Worm (Caenorhabditis elegans): ENCODE results near the gene tkt-1.

The tkt-1 gene

DNA sequence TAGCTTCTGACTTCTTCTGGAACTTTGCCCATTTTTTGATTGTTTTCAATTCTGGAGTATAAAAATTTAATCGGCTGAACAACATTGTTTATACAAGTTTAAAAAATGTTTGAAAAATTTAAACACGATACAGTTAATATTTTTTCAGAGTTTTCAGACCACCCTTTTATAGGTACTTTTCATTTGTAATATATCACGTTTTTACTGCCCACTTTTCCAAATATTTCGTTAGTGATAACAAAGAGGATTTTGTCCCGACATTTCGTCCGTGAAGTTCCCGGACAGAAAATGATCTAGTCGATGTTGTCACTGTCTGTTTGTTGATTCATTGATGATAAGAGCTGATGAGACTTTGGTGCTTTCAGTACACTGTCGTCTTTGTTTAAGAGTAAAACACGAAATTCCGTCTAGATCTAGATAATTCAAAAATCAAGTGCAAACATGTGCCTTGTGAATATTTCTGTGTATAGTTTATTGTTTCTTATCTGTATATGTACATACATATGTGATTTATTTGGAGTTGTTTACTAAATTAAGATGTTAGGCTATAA is 8.1 kb upstream of the tkt-1 start, which contains the start of gene ech-9:
Gene ech-9 (minus strand): TSS at position 51 of the 551 bp plus-strand sequence.
- no peak for TF ChIP-seq B0310.2 (tag; optimal IDR thresholded peaks at IDR 0.05)
- TF ChIP-seq ceh-13 (GFP tag; optimal IDR thresholded peaks at IDR 0.05), result no peak
- TF ChIP-seq tbx-11 (GFP tag; IDR thresholded peaks at IDR 0.05), result no peak
- no peak for TF ChIP-seq hnd-1 (tag; optimal IDR thresholded peaks at IDR 0.05)
- TF ChIP-seq scrt-1 (GFP tag; IDR thresholded peaks at IDR 0.05), result no peak
- TF ChIP-seq aly-1 (tag; optimal IDR thresholded peaks at IDR 0.05), result no peak
- no peak for TF ChIP-seq tbx-37 (GFP tag; conservative IDR thresholded peaks at IDR 0.05)

DNA sequence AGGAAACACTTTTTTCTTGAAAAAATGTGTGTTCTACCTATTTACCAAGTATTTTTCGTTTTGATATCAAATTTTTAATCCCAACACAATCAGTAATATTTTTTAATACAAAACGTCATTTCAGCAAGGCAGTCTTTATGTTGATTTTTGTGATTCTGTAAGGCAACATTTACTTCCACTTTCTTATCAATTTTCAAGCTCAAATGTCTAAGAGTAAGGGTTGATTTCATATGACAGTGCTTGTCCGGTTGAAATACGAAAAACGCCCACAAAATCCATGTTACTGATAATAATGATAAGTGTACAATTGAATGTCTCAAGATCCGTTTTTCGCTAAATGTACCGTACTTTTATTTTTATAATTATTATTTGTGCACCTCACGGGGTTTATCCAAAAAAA is 7.3 kb upstream of the tkt-1 start:
- no peak for TF ChIP-seq B0310.2 (tag; optimal IDR thresholded peaks at IDR 0.05)
- no peak for TF ChIP-seq hnd-1 (tag; optimal IDR thresholded peaks at IDR 0.05)
- no peak for TF ChIP-seq ama-1 (optimal IDR thresholded peaks at IDR 0.05)
- TF ChIP-seq tbx-37 (GFP tag; conservative IDR thresholded peaks at IDR 0.05), result no peak

DNA sequence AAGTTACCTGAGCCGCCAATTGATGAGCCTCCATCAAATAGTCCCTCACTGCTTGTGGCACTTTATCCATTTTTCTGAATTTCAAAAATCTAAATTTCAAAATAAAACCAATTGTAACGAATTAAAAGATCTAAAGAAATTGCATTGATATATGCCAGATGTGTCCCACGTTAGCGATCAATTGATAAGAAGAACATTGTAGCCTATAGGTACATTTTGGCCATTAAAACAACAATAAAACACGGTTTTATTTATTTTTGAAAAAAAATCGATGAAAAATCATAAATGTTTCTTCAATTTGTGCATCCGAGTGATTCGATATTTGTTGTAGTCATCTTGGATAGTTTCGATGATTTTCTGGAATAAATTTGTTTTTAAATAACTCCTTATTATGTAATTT is 4.4 kb upstream of the tkt-1 start, which contains the start of gene ech-8:
Gene ech-8 (minus strand): TSS at position 132 of the 400 bp plus-strand sequence.
- no peak for TF ChIP-seq tra-4 (tag; optimal IDR thresholded peaks at IDR 0.05)
- no peak for TF ChIP-seq pes-1 (GFP tag; IDR thresholded peaks at IDR 0.05)

DNA sequence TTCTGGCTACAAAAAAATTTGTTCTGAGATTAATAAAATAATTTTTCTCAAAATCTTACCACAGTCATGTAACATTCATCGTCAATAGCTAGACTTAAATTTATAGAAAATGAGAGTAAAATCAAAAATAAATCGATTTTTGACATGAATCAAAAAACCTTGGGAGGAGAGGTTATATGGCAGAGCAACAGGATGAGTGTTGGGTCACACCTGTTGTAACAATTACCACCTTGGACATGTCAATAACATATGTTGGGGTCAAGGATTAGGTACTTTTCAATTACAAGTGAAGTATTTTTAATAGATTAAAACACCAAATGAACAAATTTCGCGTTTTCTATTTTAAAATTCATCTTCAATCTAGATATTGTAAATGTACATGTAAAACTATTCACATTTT is 1.8 kb upstream of the tkt-1 start, which contains the start of gene lipl-7:
Gene lipl-7 (minus strand): TSS at position 165 of the 400 bp plus-strand sequence.
- TF ChIP-seq hmbx-1 (tag; optimal IDR thresholded peaks at IDR 0.05) (no peak), hnd-1 (tag; optimal IDR thresholded peaks at IDR 0.05) (no peak), ets-7 (tag; optimal IDR thresholded peaks at IDR 0.05) (no peak), ceh-13 (GFP tag; optimal IDR thresholded peaks at IDR 0.05) (no peak), F13C5.2 (tag; optimal IDR thresholded peaks at IDR 0.05) (no peak), sea-1 (GFP tag; conservative IDR thresholded peaks at IDR 0.05) (no peak), pes-1 (GFP tag; IDR thresholded peaks at IDR 0.05) (no peak)

DNA sequence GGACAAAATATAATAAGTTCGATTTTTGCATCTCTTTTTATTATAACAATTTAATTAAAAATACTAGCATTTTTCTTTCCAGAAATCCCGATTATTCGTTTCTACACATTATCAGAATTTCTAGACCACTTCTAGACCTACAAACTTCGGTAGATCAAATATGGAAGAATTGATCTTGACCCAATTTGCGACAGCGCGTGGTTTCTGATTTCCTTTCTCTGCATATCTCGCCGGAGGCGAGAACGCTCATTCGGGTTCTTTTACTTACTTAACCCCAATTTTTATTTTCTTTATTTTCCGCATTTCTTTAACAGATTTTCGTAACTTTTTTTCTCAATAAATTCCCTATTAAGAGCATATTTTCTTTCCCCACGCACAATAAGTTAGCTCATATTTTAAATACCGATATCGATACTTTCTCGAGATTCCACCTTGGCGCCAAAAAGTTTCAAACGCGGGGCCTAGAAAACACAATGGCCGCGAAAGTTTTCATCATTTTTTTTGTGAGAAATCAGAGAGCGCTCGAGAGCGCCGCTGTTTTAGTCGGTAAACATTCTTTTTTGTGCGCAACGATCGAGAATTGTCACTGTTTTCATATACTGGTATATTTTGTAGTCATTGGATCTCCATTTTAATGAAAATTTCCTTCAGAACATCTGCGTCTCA is 821 bp upstream of the tkt-1 start:
- TF ChIP-seq B0310.2 (tag; optimal IDR thresholded peaks at IDR 0.05), result no peak
- TF ChIP-seq ets-7 (tag; optimal IDR thresholded peaks at IDR 0.05), result no peak
- TF ChIP-seq hmg-4 (GFP tag; optimal IDR thresholded peaks at IDR 0.05), result no peak
- no peak for TF ChIP-seq ama-1 (optimal IDR thresholded peaks at IDR 0.05)
- TF ChIP-seq tbx-37 (GFP tag; conservative IDR thresholded peaks at IDR 0.05), result no peak
- TF ChIP-seq ceh-36 (tag; optimal IDR thresholded peaks at IDR 0.05), result no peak
- no peak for TF ChIP-seq hnd-1 (tag; optimal IDR thresholded peaks at IDR 0.05)
- no peak for TF ChIP-seq hmbx-1 (tag; optimal IDR thresholded peaks at IDR 0.05)
- TF ChIP-seq sea-1 (GFP tag; conservative IDR thresholded peaks at IDR 0.05), result no peak
- no peak for TF ChIP-seq pes-1 (GFP tag; IDR thresholded peaks at IDR 0.05)
- TF ChIP-seq scrt-1 (GFP tag; IDR thresholded peaks at IDR 0.05), result no peak
- TF ChIP-seq ceh-13 (GFP tag; optimal IDR thresholded peaks at IDR 0.05), result no peak
- no peak for TF ChIP-seq aly-1 (tag; optimal IDR thresholded peaks at IDR 0.05)
- TF ChIP-seq F13C5.2 (tag; optimal IDR thresholded peaks at IDR 0.05), result no peak
- no peak for TF ChIP-seq tbx-11 (GFP tag; IDR thresholded peaks at IDR 0.05)
- TF ChIP-seq flt-1 (GFP tag; IDR thresholded peaks at IDR 0.05), result no peak
- no peak for TF ChIP-seq tra-4 (tag; optimal IDR thresholded peaks at IDR 0.05)

DNA sequence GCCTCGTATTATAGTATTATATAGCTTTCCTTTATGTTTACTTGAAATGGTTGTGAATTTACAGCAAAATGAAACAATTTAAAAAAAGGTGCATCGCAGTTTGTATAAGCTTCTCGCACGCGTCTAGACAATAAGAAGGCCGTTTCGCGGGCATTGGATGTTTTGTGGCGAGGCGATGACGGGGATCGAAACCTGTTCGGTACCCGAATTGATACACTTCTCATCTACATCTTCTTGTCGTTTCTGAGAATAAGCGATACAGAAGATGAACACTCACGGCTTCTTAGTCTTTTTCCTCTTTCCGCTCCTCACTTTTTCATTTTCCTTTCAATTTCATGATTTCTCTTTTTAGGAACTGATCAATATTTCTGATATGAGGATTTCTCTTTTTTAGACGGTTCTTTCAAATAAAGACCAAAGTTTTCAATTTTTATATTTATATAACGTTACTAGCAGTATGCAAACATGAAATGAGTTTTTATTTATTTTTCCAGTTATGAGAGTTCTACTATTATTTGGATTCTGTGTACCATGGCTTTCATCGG is 2.3 kb downstream of the tkt-1 start, which contains the start of gene F01G10.10:
Gene F01G10.10 (plus strand): TSS at position 495 of the 545 bp plus-strand sequence.
- TF ChIP-seq ceh-36 (tag; optimal IDR thresholded peaks at IDR 0.05), result no peak

DNA sequence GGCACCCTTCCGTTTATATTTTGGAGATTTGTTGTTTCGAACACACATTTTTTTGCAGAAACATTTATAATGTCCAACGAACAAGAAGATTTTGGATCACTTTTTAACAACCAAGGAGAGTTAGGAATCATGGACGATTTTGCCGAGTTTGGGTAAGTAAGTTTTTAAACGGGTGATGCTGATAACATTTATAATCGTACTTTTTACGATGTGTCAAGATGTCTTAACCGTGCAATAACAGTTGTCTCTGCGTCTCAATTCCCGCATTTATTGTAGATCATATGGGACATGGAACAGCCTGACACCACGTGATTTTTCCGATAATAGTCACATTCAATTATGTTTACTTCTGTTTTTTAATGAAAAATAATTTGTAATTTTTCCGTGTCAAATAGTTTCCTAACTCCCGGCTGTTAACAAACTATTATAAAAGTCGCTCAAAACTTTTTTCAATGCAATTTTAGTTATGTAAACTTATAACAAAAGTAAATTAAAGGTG is 7.2 kb downstream of the tkt-1 start, which contains the start of gene daf-14:
Gene daf-14 (plus strand): TSS at position 51 of the 499 bp plus-strand sequence.
- TF ChIP-seq tra-4 (tag; optimal IDR thresholded peaks at IDR 0.05) (no peak), tbx-37 (GFP tag; conservative IDR thresholded peaks at IDR 0.05) (no peak), hmg-4 (GFP tag; optimal IDR thresholded peaks at IDR 0.05) (no peak), tbx-11 (GFP tag; IDR thresholded peaks at IDR 0.05) (no peak), hnd-1 (tag; optimal IDR thresholded peaks at IDR 0.05) (no peak), ama-1 (optimal IDR thresholded peaks at IDR 0.05) (no peak), ceh-13 (GFP tag; optimal IDR thresholded peaks at IDR 0.05) (no peak), pes-1 (GFP tag; IDR thresholded peaks at IDR 0.05) (no peak)

DNA sequence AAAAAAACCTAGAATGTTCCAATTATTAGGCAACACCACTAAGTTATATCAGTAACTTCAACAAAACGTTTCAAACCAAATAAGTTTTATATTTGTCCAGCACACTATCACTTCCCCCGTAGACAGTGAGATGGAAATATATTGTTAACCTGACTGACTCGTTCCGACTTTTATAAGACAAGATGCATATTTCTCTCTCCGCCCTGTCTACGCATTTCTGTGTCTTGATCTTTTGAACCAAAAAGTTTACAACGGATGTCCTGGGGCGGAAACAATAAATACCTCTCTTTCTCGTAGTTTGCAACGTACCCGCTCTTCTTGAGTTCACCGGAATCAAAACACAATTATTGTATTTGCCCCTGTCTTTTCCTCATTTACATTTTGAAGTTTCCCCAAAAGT is 7.8 kb downstream of the tkt-1 start:
- no peak for TF ChIP-seq hnd-1 (tag; optimal IDR thresholded peaks at IDR 0.05)
- no peak for TF ChIP-seq hmbx-1 (tag; optimal IDR thresholded peaks at IDR 0.05)
- TF ChIP-seq B0310.2 (tag; optimal IDR thresholded peaks at IDR 0.05), result no peak

DNA sequence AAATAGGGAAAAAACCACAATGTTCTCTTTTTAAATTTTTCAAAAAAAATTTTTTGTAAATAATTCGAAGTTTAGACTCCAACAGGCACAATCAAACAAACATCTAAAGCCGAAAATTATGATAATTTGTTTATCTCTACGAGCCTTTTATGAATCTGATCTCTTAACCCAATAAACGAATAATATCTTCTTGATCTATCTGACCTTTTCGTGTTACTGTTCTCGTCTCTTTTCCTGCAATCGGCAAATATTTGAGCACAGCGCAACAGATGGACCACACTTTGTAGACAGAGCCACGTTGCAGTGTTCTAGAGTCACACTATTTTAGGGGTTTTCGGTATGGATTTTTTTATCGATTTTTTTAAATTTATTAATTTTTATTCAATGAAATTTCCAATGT is 8.4 kb downstream of the tkt-1 start:
- TF ChIP-seq aly-1 (tag; optimal IDR thresholded peaks at IDR 0.05), result no peak
- no peak for TF ChIP-seq flt-1 (GFP tag; IDR thresholded peaks at IDR 0.05)
- TF ChIP-seq hnd-1 (tag; optimal IDR thresholded peaks at IDR 0.05), result no peak
- TF ChIP-seq hmg-4 (GFP tag; optimal IDR thresholded peaks at IDR 0.05), result no peak
- TF ChIP-seq ceh-13 (GFP tag; optimal IDR thresholded peaks at IDR 0.05), result no peak

All from whole organism, early embryonic.